Worm (Caenorhabditis elegans) whole organism, midembryonic: ENCODE data around the gene C46C2.3.
"Not testable (repeated sequence)": the region's sequence is repeated elsewhere in the genome, so short reads cannot be mapped to it uniquely, and the experiment has no call there.

Source experiments
- T22C8.4 ChIP-seq: fragments of 200-800 bp; sonication (Bioruptor generic); IDR thresholded peaks from 2 replicates; pipeline ENCODE4 v1.3.6; 2022; ENCODE audit warnings: missing genetic modification characterization, missing compliant biosample characterization
- cog-1 ChIP-seq: sonication (generic microtip); optimal IDR thresholded peaks from 2 replicates; lab custom pipeline; 2016; ENCODE audit warnings: missing genetic modification characterization, missing compliant biosample characterization
- flt-1 ChIP-seq: fragments of 200-800 bp; sonication (Bioruptor generic); IDR thresholded peaks from 2 replicates; pipeline ENCODE4 v1.3.6; 2022; ENCODE audit warnings: missing genetic modification characterization, missing compliant biosample characterization
- klf-2 ChIP-seq: fragments of 200-800 bp; sonication (Bioruptor generic); conservative IDR thresholded peaks from 2 replicates; pipeline ENCODE4 v1.3.6; 2022; ENCODE audit warnings: missing genetic modification reagents, missing genetic modification characterization, missing compliant biosample characterization
- med-1 ChIP-seq: sonication (generic microtip); optimal IDR thresholded peaks from 2 replicates; lab custom pipeline; 2017; ENCODE audit warnings: missing genetic modification characterization, mild to moderate bottlenecking, missing compliant biosample characterization, antibody characterized with exemption, missing genetic modification reagents; ENCODE audit not compliant: insufficient read depth
- ref-1 ChIP-seq: fragments of 200-800 bp; sonication (Bioruptor generic); conservative IDR thresholded peaks from 2 replicates; pipeline ENCODE4 v1.3.6; 2022; ENCODE audit warnings: missing genetic modification reagents, missing genetic modification characterization, missing compliant biosample characterization
- tab-1 ChIP-seq: fragments of 200-800 bp; sonication (Bioruptor generic); IDR thresholded peaks from 2 replicates; pipeline ENCODE4 v1.3.6; 2022; ENCODE audit warnings: missing genetic modification characterization, missing compliant biosample characterization
- ztf-23 ChIP-seq: fragments of 200-800 bp; sonication (Bioruptor generic); IDR thresholded peaks from 2 replicates; pipeline ENCODE4 v1.3.6; 2022; ENCODE audit warnings: missing genetic modification reagents, missing genetic modification characterization, missing compliant biosample characterization
- ztf-29 ChIP-seq: fragments of 200-800 bp; sonication (Bioruptor generic); IDR thresholded peaks from 2 replicates; pipeline ENCODE4 v1.3.6; 2022; ENCODE audit warnings: missing genetic modification reagents, missing genetic modification characterization, missing compliant biosample characterization

C46C2.3 gene

DNA sequence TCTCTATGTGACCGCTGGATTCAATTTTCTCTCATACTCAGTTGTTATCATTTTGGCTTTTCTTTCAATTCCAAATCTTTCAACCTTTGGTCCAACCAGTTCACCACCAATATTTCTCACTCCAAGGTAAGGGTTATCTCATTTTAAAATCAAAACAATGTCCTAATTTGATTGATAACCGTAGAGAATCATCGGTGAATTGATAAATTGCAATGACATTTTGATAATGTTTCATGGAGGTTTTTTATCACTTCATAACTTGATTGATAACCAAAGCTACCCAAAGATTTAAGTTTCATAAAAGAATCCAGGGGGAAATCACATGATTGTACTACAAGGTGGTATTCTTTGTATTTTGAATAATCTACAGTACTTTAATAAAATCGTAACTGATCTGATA is 14.2 kb downstream of the C46C2.3 start:
- TF ChIP-seq ref-1 (GFP tag; lab: Robert Waterston, UW) (no peak), cog-1 (tag; lab: Kevin White, UChicago) (no peak), flt-1 (GFP tag; lab: Robert Waterston, UW) (no peak), T22C8.4 (GFP tag; lab: Robert Waterston, UW) (no peak), tab-1 (GFP tag; lab: Robert Waterston, UW) (no peak), ztf-29 (GFP tag; lab: Robert Waterston, UW) (no peak), klf-2 (GFP tag; lab: Robert Waterston, UW) (no peak), med-1 (GFP tag; lab: Kevin White, UChicago) (no peak), ztf-23 (no peak)

DNA sequence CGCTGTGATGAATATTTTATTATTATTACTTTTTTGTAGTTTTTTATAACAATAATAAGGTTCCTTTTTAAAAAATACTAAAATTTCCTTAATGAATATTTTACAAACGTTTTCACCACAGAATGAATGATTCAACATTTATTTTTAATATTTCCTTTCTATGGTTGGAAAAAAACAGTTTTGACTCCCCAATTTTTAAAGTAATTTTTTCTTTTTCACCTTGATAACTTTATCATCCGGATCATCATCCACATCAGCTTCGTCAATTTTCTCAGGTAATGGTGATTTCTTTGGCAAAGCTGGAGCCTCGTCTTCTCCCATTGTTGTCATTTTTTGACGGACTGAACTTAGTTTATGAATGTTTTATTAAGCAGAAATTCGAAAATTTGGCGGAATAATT is 18.7 kb downstream of the C46C2.3 start, which contains the start of gene rab-28:
rab-28 (minus strand) TSS at position 343 of the 400 bp plus-strand sequence.
- TF ChIP-seq ref-1 (GFP tag; lab: Robert Waterston, UW) (no peak), klf-2 (GFP tag; lab: Robert Waterston, UW) (no peak), flt-1 (GFP tag; lab: Robert Waterston, UW) (no peak), ztf-29 (GFP tag; lab: Robert Waterston, UW) (no peak), T22C8.4 (GFP tag; lab: Robert Waterston, UW) (no peak), med-1 (GFP tag; lab: Kevin White, UChicago) (no peak), tab-1 (GFP tag; lab: Robert Waterston, UW) (no peak), cog-1 (tag; lab: Kevin White, UChicago) (no peak), ztf-23 (no peak)

DNA sequence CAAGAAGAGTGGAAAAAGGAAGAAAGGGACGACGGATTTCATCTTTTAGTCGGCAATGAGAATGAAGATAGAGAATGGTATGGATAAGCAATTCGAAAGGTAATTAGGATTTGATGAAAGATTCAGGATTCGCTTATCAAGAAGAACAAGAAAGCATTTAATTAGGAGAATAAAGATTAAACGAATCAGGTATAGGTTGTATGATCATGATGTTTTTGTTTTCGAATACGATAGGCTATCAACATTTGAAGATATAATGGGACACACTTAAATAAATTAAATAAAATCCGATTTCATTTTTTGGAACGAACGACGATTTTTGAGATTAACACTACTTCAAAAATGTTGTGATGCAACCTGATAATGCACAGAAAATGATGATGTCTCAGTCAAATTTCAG is 20.5 kb downstream of the C46C2.3 start, which contains the start of gene Y11D7A.5:
Y11D7A.5 (minus strand) TSS at position 101 of the 400 bp plus-strand sequence.
- no peak for TF ChIP-seq klf-2 (GFP tag; lab: Robert Waterston, UW)
- no peak for TF ChIP-seq tab-1 (GFP tag; lab: Robert Waterston, UW)
- no peak for TF ChIP-seq med-1 (GFP tag; lab: Kevin White, UChicago)
- TF ChIP-seq cog-1 (tag; lab: Kevin White, UChicago) = no peak
- TF ChIP-seq ztf-29 (GFP tag; lab: Robert Waterston, UW) = no peak
- TF ChIP-seq ref-1 (GFP tag; lab: Robert Waterston, UW) = no peak
- TF ChIP-seq flt-1 (GFP tag; lab: Robert Waterston, UW) = no peak
- no peak for TF ChIP-seq ztf-23
- no peak for TF ChIP-seq T22C8.4 (GFP tag; lab: Robert Waterston, UW)

DNA sequence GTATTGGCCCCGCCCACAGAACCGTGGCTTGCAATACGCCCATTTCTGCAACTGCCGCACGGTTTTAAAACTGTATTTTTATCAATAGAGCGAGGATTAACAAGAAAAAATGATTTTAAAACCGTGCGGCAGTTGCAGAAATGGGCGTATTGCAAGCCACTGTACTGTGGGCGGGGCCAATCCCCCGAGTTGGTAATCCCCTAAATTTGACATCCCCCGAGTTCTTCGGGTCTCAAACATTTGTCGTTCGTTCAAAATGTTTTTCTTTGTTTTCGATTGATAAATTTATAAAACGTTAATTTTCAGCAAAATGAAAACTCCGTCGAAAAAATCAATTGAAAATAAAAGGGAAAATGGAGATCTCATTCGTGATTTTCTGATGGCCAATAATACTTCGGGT is 24.3 kb downstream of the C46C2.3 start, which contains the start of gene Y11D7A.7:
Y11D7A.7 (plus strand) TSS at position 301 of the 400 bp plus-strand sequence.
- TF ChIP-seq ref-1 (GFP tag; lab: Robert Waterston, UW); T22C8.4 (GFP tag; lab: Robert Waterston, UW); ztf-23: not testable (repeated sequence)

DNA sequence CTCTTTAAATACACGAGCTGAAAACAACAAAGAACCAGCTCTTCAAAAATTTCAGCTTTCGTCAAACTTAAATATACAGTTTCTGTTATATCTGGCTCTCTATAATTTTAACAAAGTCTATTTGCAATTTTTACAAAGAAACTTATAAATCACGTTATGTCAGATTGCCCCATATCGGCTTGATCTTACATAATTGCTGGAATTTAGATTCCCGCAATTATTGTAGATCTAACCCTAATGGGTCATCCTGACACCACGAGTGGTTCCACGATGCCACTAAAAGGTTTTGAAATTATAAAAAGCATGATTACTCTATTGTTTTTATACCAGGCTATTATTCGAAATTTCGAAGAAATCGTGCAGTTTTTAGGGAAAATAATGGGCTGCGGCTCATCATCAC is 26.2 kb downstream of the C46C2.3 start, which contains the start of gene Y11D7A.8:
Y11D7A.8 (plus strand) TSS at position 301 of the 400 bp plus-strand sequence.
- no peak for TF ChIP-seq med-1 (GFP tag; lab: Kevin White, UChicago)
- TF ChIP-seq ztf-23 = no peak
- TF ChIP-seq ref-1 (GFP tag; lab: Robert Waterston, UW) = no peak
- TF ChIP-seq tab-1 (GFP tag; lab: Robert Waterston, UW) = no peak
- no peak for TF ChIP-seq flt-1 (GFP tag; lab: Robert Waterston, UW)
- TF ChIP-seq cog-1 (tag; lab: Kevin White, UChicago) = no peak
- no peak for TF ChIP-seq T22C8.4 (GFP tag; lab: Robert Waterston, UW)
- no peak for TF ChIP-seq klf-2 (GFP tag; lab: Robert Waterston, UW)
- no peak for TF ChIP-seq ztf-29 (GFP tag; lab: Robert Waterston, UW)

DNA sequence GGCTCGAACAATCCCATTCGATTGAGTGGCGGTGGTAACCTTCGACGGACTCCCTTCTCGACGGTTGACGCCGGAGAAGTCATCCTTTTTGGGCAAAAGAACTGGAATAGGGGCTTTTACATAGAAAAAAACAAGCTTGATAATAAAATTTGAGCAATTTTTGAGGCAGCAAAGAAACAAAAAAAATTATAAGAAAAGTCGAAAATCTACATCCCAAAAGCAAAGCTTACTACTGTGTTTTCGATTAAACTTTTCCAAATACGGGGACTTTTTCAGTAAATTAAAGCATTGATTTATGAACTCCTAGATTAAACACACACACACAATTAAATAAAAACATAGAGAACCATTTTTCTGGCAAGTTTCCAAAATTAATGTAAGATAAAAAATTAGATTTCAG is 31.1 kb downstream of the C46C2.3 start, which contains the start of gene Y11D7A.9:
Y11D7A.9 (minus strand) TSS at position 101 of the 400 bp plus-strand sequence.
- no peak for TF ChIP-seq klf-2 (GFP tag; lab: Robert Waterston, UW)
- TF ChIP-seq ztf-29 (GFP tag; lab: Robert Waterston, UW) = no peak
- no peak for TF ChIP-seq med-1 (GFP tag; lab: Kevin White, UChicago)
- no peak for TF ChIP-seq tab-1 (GFP tag; lab: Robert Waterston, UW)

DNA sequence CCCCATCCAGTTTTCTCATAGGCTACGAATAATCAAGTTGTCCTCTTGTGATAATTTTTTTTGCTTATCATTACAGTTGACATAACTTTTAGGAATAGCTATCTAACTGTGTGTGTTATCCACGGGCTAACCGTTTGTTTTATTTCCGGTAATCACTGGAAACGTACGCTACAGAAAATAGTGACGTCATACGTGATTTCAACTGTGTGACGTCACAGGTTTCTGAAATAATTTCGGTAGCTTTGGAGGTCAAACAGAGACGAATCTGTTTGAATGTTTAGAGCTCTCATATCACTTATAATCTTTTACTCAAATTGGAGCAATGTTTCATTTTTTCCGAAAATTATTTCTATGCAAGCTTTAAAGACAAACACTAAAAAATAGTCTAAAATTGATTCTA is 31.9 kb downstream of the C46C2.3 start:
- TF ChIP-seq cog-1 (tag; lab: Kevin White, UChicago) = no peak
- TF ChIP-seq ztf-29 (GFP tag; lab: Robert Waterston, UW) = no peak
- no peak for TF ChIP-seq ztf-23
- TF ChIP-seq klf-2 (GFP tag; lab: Robert Waterston, UW) = no peak
- no peak for TF ChIP-seq ref-1 (GFP tag; lab: Robert Waterston, UW)
- no peak for TF ChIP-seq T22C8.4 (GFP tag; lab: Robert Waterston, UW)
- no peak for TF ChIP-seq flt-1 (GFP tag; lab: Robert Waterston, UW)
- TF ChIP-seq tab-1 (GFP tag; lab: Robert Waterston, UW) = no peak
- TF ChIP-seq med-1 (GFP tag; lab: Kevin White, UChicago) = no peak

DNA sequence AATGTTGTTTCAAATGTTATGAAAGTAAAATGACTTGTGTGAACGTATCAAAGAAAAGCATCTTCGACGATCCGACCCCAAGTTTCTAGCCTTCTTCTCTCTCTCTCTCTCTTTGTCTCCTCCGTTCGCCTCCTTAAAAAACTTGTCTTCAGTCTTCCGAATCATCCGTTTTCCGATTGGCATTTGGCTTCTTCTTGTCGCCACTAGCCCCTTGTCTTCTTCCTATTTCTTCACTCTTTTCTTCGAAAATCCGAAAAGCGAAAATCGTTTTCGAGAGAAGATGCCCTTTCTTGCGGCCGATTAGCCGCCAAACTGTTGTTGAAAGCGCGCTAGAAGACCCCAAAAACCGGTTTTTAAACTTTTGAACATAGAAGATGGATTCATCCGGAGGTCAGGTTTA is 33.6 kb downstream of the C46C2.3 start:
- TF ChIP-seq T22C8.4 (GFP tag; lab: Robert Waterston, UW) (no peak), cog-1 (tag; lab: Kevin White, UChicago) (no peak), ref-1 (GFP tag; lab: Robert Waterston, UW) (no peak), med-1 (GFP tag; lab: Kevin White, UChicago) (no peak), klf-2 (GFP tag; lab: Robert Waterston, UW) (no peak), ztf-23 (no peak), ztf-29 (GFP tag; lab: Robert Waterston, UW) (no peak), tab-1 (GFP tag; lab: Robert Waterston, UW) (no peak), flt-1 (GFP tag; lab: Robert Waterston, UW) (no peak)

DNA sequence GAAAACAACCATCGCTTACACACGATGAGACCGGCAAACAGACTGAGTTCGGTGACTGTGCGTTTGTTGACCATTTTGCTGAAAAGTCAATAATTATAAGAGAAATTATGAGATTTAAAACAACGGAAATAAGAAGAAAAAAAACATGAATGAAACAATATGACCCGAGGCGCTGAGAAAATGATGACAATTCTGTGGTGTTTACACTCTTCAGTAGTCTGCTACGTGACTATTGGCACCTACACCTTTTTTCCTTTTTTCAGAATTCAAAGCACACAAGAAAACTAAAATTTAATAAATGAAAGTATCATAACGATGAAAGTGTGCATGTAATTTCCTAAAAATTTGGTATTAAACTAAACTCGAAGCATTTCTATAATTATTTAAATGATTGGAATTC is 34.8 kb downstream of the C46C2.3 start, which contains the start of gene Y11D7A.10:
Y11D7A.10 (minus strand) TSS at position 82 of the 400 bp plus-strand sequence.
- TF ChIP-seq klf-2 (GFP tag; lab: Robert Waterston, UW) (no peak), med-1 (GFP tag; lab: Kevin White, UChicago) (no peak), ztf-23 (no peak), tab-1 (GFP tag; lab: Robert Waterston, UW) (no peak), T22C8.4 (GFP tag; lab: Robert Waterston, UW) (no peak), ref-1 (GFP tag; lab: Robert Waterston, UW) (no peak), flt-1 (GFP tag; lab: Robert Waterston, UW) (no peak), cog-1 (tag; lab: Kevin White, UChicago) (no peak), ztf-29 (GFP tag; lab: Robert Waterston, UW) (no peak)
